Worm (Caenorhabditis elegans): ENCODE data around the gene C35A5.11.

DNA sequence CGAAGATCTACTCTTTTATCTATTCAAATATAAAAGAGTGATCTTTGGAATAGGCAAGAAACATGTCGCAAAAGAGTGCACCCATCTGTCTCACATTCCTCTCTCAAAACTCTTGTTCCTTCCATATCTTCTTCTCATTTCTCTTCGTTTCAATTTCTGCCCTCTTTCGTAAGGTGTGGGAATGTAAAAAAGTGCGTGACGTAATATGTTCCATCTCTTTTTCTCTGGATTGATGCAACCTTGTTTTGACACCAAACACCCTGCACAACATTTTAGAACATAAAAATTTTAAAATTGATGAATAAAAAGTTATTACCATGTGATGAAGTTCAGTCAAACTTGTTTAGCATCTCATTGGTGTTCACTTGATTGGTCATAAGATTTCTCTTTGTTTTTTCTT, 35.8 kb downstream of the C35A5.11 start:
- TF ChIP-seq ref-1 (GFP tag; conservative IDR thresholded peaks at IDR 0.05) (no peak), ztf-29 (GFP tag; IDR thresholded peaks at IDR 0.05) (no peak), cog-1 (tag; optimal IDR thresholded peaks at IDR 0.05) (no peak), med-1 (GFP tag; optimal IDR thresholded peaks at IDR 0.05; ENCODE audit: insufficient read depth) (no peak)

Measured in whole organism, midembryonic.